Worm (Caenorhabditis elegans): ENCODE measurements around the gene ephx-1.

DNA sequence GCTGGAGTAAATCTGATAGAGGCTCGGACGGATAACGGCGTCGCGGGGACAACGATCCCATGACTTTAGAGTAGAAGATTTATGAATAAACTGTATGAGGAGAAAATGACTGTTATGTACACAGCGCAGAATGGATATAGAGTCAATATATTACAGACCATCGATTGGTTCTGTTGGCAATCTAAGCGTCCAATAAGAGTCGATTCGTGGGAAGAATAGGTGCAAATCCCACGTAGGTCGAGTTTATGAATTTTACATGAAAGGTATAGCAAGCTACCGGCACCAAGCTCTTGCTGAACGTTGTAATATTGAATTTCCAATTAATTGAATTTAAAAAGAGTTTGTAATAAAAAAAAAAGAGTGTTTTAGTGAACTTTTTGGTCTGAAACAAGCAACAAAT is 59.3 kb downstream of the ephx-1 start, which contains the start of gene fbxb-118:
- TF ChIP-seq dao-5 (tag; optimal IDR thresholded peaks at IDR 0.05) (no peak), him-1 (tag; optimal IDR thresholded peaks at IDR 0.05) (no peak)
